Fruit fly (Drosophila melanogaster): ENCODE data around the gene CG7208.

Gene CG7208

DNA sequence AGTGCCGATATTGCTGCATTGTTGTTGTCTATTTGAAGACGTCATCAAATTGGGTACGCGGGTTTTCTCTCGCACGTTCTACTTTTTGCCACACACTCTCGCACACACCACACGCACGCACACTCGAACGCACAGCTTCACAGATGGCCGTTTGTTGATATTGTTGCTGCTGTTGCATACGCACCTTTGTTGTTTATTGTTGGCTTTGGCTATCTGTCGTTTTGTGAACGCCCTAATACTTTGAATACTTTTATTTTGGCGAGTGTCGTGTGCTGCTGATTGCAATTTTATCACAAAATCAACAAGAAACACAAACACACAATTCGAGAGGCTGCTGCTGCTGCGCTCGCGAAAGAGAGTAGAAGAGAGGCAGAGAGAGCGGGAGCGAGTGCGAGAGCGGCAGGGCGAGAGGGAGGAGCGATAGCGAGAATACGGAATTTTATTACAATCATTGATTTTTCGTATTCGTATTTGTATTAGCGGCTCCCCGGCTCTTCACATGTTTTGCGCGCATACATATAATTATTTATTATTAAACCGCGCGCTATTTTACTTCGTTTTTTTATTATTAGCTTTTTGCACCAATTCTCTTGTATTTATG, 13.1 kb upstream of the CG7208 start (continued):
- TF ChIP-seq CG5245 (GFP tag; optimal IDR thresholded peaks at IDR 0.05) (no peak), CG6813 (GFP tag; optimal IDR thresholded peaks at IDR 0.05) (peak; percentile 58), BtbVII (GFP tag; optimal IDR thresholded peaks at IDR 0.05) (peak; percentile 70), bab2 (GFP tag; optimal IDR thresholded peaks at IDR 0.05) (peak; percentile 57), CG7372 (GFP tag; IDR thresholded peaks at IDR 0.05) (no peak), CG6175 (GFP tag; IDR thresholded peaks at IDR 0.05) (no peak), CG4707 (GFP tag; optimal IDR thresholded peaks at IDR 0.05) (peak; percentile 57), Adf1 (GFP tag; IDR thresholded peaks at IDR 0.05) (no peak), CG31365 (tag; optimal IDR thresholded peaks at IDR 0.05) (peak; percentile 52), ara (GFP tag; IDR thresholded peaks at IDR 0.05) (no peak), sim (GFP tag; IDR thresholded peaks at IDR 0.05) (no peak), HLHmδ (GFP tag; optimal IDR thresholded peaks at IDR 0.05) (no peak), croc (GFP tag; conservative IDR thresholded peaks at IDR 0.05) (no peak), Scr (GFP tag; IDR thresholded peaks at IDR 0.05; ENCODE audit: partially characterized antibody) (no peak), chm (GFP tag; IDR thresholded peaks at IDR 0.05) (no peak), CG11398 (GFP tag; optimal IDR thresholded peaks at IDR 0.05) (peak; percentile 63), CkIIα-i1 (GFP tag; IDR thresholded peaks at IDR 0.05) (no peak), sna (GFP tag; IDR thresholded peaks at IDR 0.05; ENCODE audit: partially characterized antibody) (no peak), CG17359 (tag; optimal IDR thresholded peaks at IDR 0.05) (peak; percentile 71), mam (GFP tag; optimal IDR thresholded peaks at IDR 0.05) (no peak), CG11456 (GFP tag; IDR thresholded peaks at IDR 0.05) (no peak), B-H1 (GFP tag; IDR thresholded peaks at IDR 0.05) (no peak), Bgb (GFP tag; IDR thresholded peaks at IDR 0.05; ENCODE audit: partially characterized antibody) (no peak), CG5180 (GFP tag; optimal IDR thresholded peaks at IDR 0.05) (peak; percentile 54), Meics (GFP tag; optimal IDR thresholded peaks at IDR 0.05) (peak; percentile 33), CG10274 (GFP tag; optimal IDR thresholded peaks at IDR 0.05) (no peak), dan (GFP tag; IDR thresholded peaks at IDR 0.05) (no peak), ttk (GFP tag; IDR thresholded peaks at IDR 0.05) (no peak), CG7745 (tag; optimal IDR thresholded peaks at IDR 0.05) (peak; percentile 66), CG7839 (tag; optimal IDR thresholded peaks at IDR 0.05) (no peak), CG32767 (GFP tag; IDR thresholded peaks at IDR 0.05) (no peak), CG10462 (GFP tag; optimal IDR thresholded peaks at IDR 0.05) (no peak), dati (GFP tag; IDR thresholded peaks at IDR 0.05) (no peak), CG17328 (GFP tag; IDR thresholded peaks at IDR 0.05) (no peak), nerfin-2 (GFP tag; IDR thresholded peaks at IDR 0.05; ENCODE audit: partially characterized antibody) (no peak), CG17385 (GFP tag; optimal IDR thresholded peaks at IDR 0.05) (no peak), CG32532 (GFP tag; IDR thresholded peaks at IDR 0.05) (no peak), zfh1 (GFP tag; IDR thresholded peaks at IDR 0.05) (no peak), CG7271 (tag; optimal IDR thresholded peaks at IDR 0.05) (no peak), CG6654 (GFP tag; optimal IDR thresholded peaks at IDR 0.05) (no peak), Six4 (GFP tag; optimal IDR thresholded peaks at IDR 0.05) (no peak), org-1 (GFP tag; optimal IDR thresholded peaks at IDR 0.05) (peak; percentile 67), grau (tag; optimal IDR thresholded peaks at IDR 0.05) (no peak), CG8924 (tag; optimal IDR thresholded peaks at IDR 0.05) (peak; percentile 56), en (GFP tag; optimal IDR thresholded peaks at IDR 0.05) (no peak), btn (GFP tag; optimal IDR thresholded peaks at IDR 0.05) (peak; percentile 49), NC2α (GFP tag; optimal IDR thresholded peaks at IDR 0.05) (peak; percentile 54), CG13123 (GFP tag; optimal IDR thresholded peaks at IDR 0.05) (peak; percentile 39), CG6791 (GFP tag; IDR thresholded peaks at IDR 0.05; ENCODE audit: partially characterized antibody) (no peak), Dll (GFP tag; IDR thresholded peaks at IDR 0.05; ENCODE audit: partially characterized antibody) (no peak), tio (GFP tag; optimal IDR thresholded peaks at IDR 0.05) (no peak)
